Worm (Caenorhabditis elegans): ENCODE data around the gene ttr-28.

ttr-28 gene

ce11 chrV:12870740-12871139 is 34.2 kb downstream of the ttr-28 start:
- TF ChIP-seq nhr-129 (tag; optimal IDR thresholded peaks at IDR 0.05): peak; percentile 17
- no peak for TF ChIP-seq nhr-12 (tag; optimal IDR thresholded peaks at IDR 0.05)
- no peak for TF ChIP-seq crh-2 (tag; optimal IDR thresholded peaks at IDR 0.05)
- TF ChIP-seq nhr-10 (tag; optimal IDR thresholded peaks at IDR 0.05): no peak
- TF ChIP-seq F13H6.1 (tag; optimal IDR thresholded peaks at IDR 0.05): peak; percentile 40
- no peak for TF ChIP-seq nhr-21 (tag; optimal IDR thresholded peaks at IDR 0.05)
- TF ChIP-seq aly-2 (tag; optimal IDR thresholded peaks at IDR 0.05): no peak
- TF ChIP-seq ceh-82 (tag; optimal IDR thresholded peaks at IDR 0.05): no peak

- TF ChIP-seq lin-13 (GFP tag; optimal IDR thresholded peaks at IDR 0.05): peak; percentile 89
- TF ChIP-seq mbf-1 (tag; optimal IDR thresholded peaks at IDR 0.05): no peak
- TF ChIP-seq sma-9 (GFP tag; optimal IDR thresholded peaks at IDR 0.05): peak; percentile 97
- TF ChIP-seq sma-9 (tag; optimal IDR thresholded peaks at IDR 0.05): no peak
- peak; percentile 95 for TF ChIP-seq unc-55 (GFP tag; optimal IDR thresholded peaks at IDR 0.05)
- TF ChIP-seq mdl-1 (tag; optimal IDR thresholded peaks at IDR 0.05): no peak
- TF ChIP-seq zag-1 (tag; optimal IDR thresholded peaks at IDR 0.05): no peak
- TF ChIP-seq ceh-16 (tag; optimal IDR thresholded peaks at IDR 0.05): peak; percentile 50
- TF ChIP-seq elt-3 (tag; optimal IDR thresholded peaks at IDR 0.05): no peak
- TF ChIP-seq nhr-77 (tag; optimal IDR thresholded peaks at IDR 0.05): no peak
- TF ChIP-seq sem-4 (tag; optimal IDR thresholded peaks at IDR 0.05): peak; percentile 35
- TF ChIP-seq mab-5 (tag; optimal IDR thresholded peaks at IDR 0.05): peak; percentile 83
- TF ChIP-seq ztf-1 (GFP tag; conservative IDR thresholded peaks at IDR 0.05): no peak
- TF ChIP-seq nhr-21 (tag; optimal IDR thresholded peaks at IDR 0.05): peak; percentile 80
- peak; percentile 59 for TF ChIP-seq egl-27 (tag; optimal IDR thresholded peaks at IDR 0.05)
- TF ChIP-seq R02D3.7 (tag; optimal IDR thresholded peaks at IDR 0.05): peak; percentile 61
- TF ChIP-seq nhr-129 (tag; optimal IDR thresholded peaks at IDR 0.05): peak; percentile 59
- TF ChIP-seq sma-3 (GFP tag; optimal IDR thresholded peaks at IDR 0.05): peak; percentile 95
- TF ChIP-seq gmeb-1 (tag; optimal IDR thresholded peaks at IDR 0.05): peak; percentile 99
- TF ChIP-seq lin-11 (tag; optimal IDR thresholded peaks at IDR 0.05): peak; percentile 76
- peak; percentile 71 to 91 for TF ChIP-seq lsy-2 (tag; optimal IDR thresholded peaks at IDR 0.05)
- no peak for TF ChIP-seq peb-1 (tag; optimal IDR thresholded peaks at IDR 0.05)
- TF ChIP-seq blmp-1 (tag; optimal IDR thresholded peaks at IDR 0.05; ENCODE audit: insufficient read depth): peak; percentile 36
- peak; percentile 83 for TF ChIP-seq crh-2 (tag; optimal IDR thresholded peaks at IDR 0.05)
- peak; percentile 17 for TF ChIP-seq Y55F3AM.14 (GFP tag; optimal IDR thresholded peaks at IDR 0.05)
- peak; percentile 83 for TF ChIP-seq nhr-25 (tag; optimal IDR thresholded peaks at IDR 0.05)
- TF ChIP-seq nhr-12 (tag; optimal IDR thresholded peaks at IDR 0.05): no peak
- peak; percentile 86 for TF ChIP-seq C34F6.9 (tag; optimal IDR thresholded peaks at IDR 0.05)
- no peak for TF ChIP-seq lin-39 (tag; optimal IDR thresholded peaks at IDR 0.05)
- peak; percentile 34 for TF ChIP-seq ama-1 (optimal IDR thresholded peaks at IDR 0.05)
- no peak for TF ChIP-seq ztf-4 (tag; optimal IDR thresholded peaks at IDR 0.05)
- peak; percentile 76 for TF ChIP-seq snpc-4 (tag; optimal IDR thresholded peaks at IDR 0.05)
- TF ChIP-seq fos-1 (tag; optimal IDR thresholded peaks at IDR 0.05): peak; percentile 57
- no peak for TF ChIP-seq nhr-23 (tag; optimal IDR thresholded peaks at IDR 0.05)
- TF ChIP-seq skn-1 (tag; optimal IDR thresholded peaks at IDR 0.05): peak; percentile 30
- TF ChIP-seq nhr-11 (tag; optimal IDR thresholded peaks at IDR 0.05): no peak
- TF ChIP-seq F13H6.1 (tag; optimal IDR thresholded peaks at IDR 0.05): peak; percentile 88
- peak; percentile 2 for TF ChIP-seq nhr-10 (tag; optimal IDR thresholded peaks at IDR 0.05)
Measured at ce11 chrV:12869948-12870347, 35.0 kb downstream of the ttr-28 start, which contains the start of gene T07F10.3. TSS of gene T07F10.3 (minus strand) at chrV:12870045.

ce11 chrV:12867997-12868396 is 37.0 kb downstream of the ttr-28 start, which contains the start of gene nspg-1:
TSS of gene nspg-1 (minus strand) at chrV:12868097.
- no peak for TF ChIP-seq ama-1 (optimal IDR thresholded peaks at IDR 0.05)
- TF ChIP-seq nhr-25 (tag; optimal IDR thresholded peaks at IDR 0.05): no peak
- no peak for TF ChIP-seq R02D3.7 (tag; optimal IDR thresholded peaks at IDR 0.05)
- TF ChIP-seq nhr-21 (tag; optimal IDR thresholded peaks at IDR 0.05): no peak
- no peak for TF ChIP-seq F13H6.1 (tag; optimal IDR thresholded peaks at IDR 0.05)
- no peak for TF ChIP-seq sem-4 (tag; optimal IDR thresholded peaks at IDR 0.05)
- no peak for TF ChIP-seq mab-5 (tag; optimal IDR thresholded peaks at IDR 0.05)
- no peak for TF ChIP-seq unc-62 (GFP tag; optimal IDR thresholded peaks at IDR 0.05)
- no peak for TF ChIP-seq nhr-237 (tag; optimal IDR thresholded peaks at IDR 0.05)

Measured in whole organism, L2 larva.